Worm (Caenorhabditis elegans) whole organism, young adult: Measurements from ENCODE around the gene C02F5.5.

ENCODE experiments used
- ceh-27 ChIP-seq: fragments of 200-800 bp; sonication (Bioruptor generic); optimal IDR thresholded peaks from 2 replicates; lab custom pipeline; 2018; ENCODE audit warnings: mild to moderate bottlenecking, missing genetic modification characterization, moderate library complexity, missing compliant biosample characterization
- ceh-79 ChIP-seq: sonication (generic microtip); optimal IDR thresholded peaks from 2 replicates; lab custom pipeline; 2017; ENCODE audit warnings: mild to moderate bottlenecking, missing genetic modification characterization, missing compliant biosample characterization
- snpc-1.3 ChIP-seq: sonication (generic microtip); optimal IDR thresholded peaks from 2 replicates; lab custom pipeline; 2017; ENCODE audit warnings: missing genetic modification characterization, mild to moderate bottlenecking, missing compliant biosample characterization, antibody characterized with exemption, moderate library complexity, missing genotype, missing genetic modification reagents; ENCODE audit not compliant: insufficient read depth

DNA sequence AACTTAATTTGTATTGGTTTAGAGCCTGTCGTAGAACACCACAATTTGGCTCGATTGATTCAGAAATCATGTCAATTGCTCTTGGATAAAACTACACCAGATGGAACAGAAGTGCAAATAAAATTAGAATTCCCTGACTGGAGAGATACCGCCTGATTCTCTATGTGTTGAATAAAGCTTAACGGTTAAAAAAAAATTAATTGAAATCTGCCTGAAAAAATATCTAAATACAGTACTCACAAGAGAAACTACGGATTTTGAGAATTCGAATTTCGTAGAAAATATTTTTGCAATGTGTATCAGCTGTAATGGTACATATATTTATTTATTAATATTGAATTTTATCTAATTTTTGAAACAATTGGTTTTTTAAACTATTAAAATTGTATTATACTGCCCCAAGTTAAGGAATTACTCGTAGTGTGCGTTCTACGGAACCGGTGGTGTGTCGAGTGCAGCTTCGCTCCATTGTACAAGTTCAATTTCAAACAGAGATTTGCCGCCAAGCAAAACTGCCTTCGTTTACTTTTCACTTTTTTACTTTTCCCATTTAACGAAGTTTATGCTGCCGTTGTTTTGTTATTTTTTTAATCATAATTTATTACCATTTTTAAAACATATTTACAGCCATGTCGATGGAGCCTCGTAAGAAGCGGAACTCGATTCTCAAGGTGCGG lies 14.2 kb downstream of the C02F5.5 start, which contains the start of gene knl-1:
- TF ChIP-seq ceh-27 (peak; percentile 30), snpc-1.3 (tag; lab: Kevin White, UChicago) (no peak), ceh-79 (no peak)
